Worm (Caenorhabditis elegans) whole organism, L4/young adult: ENCODE data around the gene rpl-16.

Source experiments
- dao-5 ChIP-seq: sonication (generic microtip); optimal IDR thresholded peaks from 2 replicates; lab custom pipeline; 2016; ENCODE audit warnings: missing genotype, missing genetic modification characterization, moderate library complexity, missing compliant biosample characterization
- him-1 ChIP-seq: sonication (generic microtip); optimal IDR thresholded peaks from 2 replicates; lab custom pipeline; 2016; ENCODE audit warnings: missing genotype, missing genetic modification reagents, missing genetic modification characterization, missing compliant biosample characterization

DNA sequence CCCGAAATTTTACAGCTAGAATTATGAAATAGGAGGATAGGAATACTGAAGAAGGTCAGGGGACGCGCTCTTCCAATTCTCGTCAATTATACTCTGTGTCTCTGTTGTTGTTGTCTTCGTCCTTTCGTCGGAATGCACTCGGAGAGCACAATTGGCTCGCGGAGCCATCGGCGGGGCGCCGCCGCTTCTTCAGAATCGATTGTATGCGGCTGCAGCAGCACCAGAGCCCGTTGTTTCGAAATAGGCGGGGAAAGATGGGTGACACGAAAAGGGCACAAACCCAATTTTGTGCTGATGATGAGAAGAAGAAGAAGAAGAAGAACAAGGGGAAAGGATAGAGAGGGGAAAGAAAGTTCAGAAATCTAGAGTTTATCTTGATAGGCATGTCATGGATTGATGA is 38.7 kb upstream of the rpl-16 start:
- TF ChIP-seq dao-5 (tag; lab: Kevin White, UChicago) (no peak), him-1 (tag; lab: Kevin White, UChicago) (peak; percentile 9)
